Worm (Caenorhabditis elegans): ENCODE data around the gene C06E2.2.

The C06E2.2 gene

DNA sequence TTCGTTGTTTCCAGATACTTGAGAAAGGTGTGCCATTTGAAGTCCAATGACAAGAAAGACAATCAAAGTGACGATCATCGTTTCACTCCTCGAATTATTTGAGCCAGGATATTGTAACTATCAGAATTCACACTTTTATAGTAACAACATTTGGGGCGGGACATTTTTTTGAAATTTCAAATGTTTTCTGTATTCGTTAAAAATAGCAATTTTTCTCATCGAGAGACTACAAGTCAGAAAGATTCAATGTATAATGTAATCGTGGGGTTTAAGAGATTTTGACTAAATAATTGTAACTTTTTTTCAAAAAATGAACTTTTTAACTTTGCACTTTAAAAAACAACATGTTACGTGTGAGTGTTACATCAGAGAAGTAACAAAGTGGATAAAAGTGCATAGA, 12.9 kb upstream of the C06E2.2 start, which contains the start of gene ins-9:
Gene ins-9 (minus strand): TSS at position 101 of the 400 bp plus-strand sequence.
- no peak for TF ChIP-seq egl-27 (tag; optimal IDR thresholded peaks at IDR 0.05)
- no peak for TF ChIP-seq skn-1 (tag; optimal IDR thresholded peaks at IDR 0.05)
- no peak for TF ChIP-seq unc-98 (GFP tag; IDR thresholded peaks at IDR 0.05)
- no peak for TF ChIP-seq mef-2 (tag; optimal IDR thresholded peaks at IDR 0.05)
- no peak for TF ChIP-seq pqm-1 (tag; optimal IDR thresholded peaks at IDR 0.05)
- no peak for TF ChIP-seq nhr-19 (GFP tag; conservative IDR thresholded peaks at IDR 0.05)
- no peak for TF ChIP-seq dpl-1 (GFP tag; optimal IDR thresholded peaks at IDR 0.05)
- no peak for TF ChIP-seq ama-1 (optimal IDR thresholded peaks at IDR 0.05)
- no peak for TF ChIP-seq F16B12.6 (tag; optimal IDR thresholded peaks at IDR 0.05)
- TF ChIP-seq unc-62 (GFP tag; optimal IDR thresholded peaks at IDR 0.05) = no peak
- TF ChIP-seq elt-2 (tag; optimal IDR thresholded peaks at IDR 0.05) = no peak
- TF ChIP-seq ceh-88 (GFP tag; IDR thresholded peaks at IDR 0.05) = no peak
- TF ChIP-seq nhr-20 (tag; optimal IDR thresholded peaks at IDR 0.05) = no peak
- TF ChIP-seq rnt-1 (tag; optimal IDR thresholded peaks at IDR 0.05) = no peak
- no peak for TF ChIP-seq xbp-1 (tag; optimal IDR thresholded peaks at IDR 0.05)
- TF ChIP-seq alr-1 (tag; optimal IDR thresholded peaks at IDR 0.05; ENCODE audit: borderline replicate concordance) = no peak
- no peak for TF ChIP-seq sox-4 (tag; optimal IDR thresholded peaks at IDR 0.05)
- no peak for TF ChIP-seq hlh-4 (tag; optimal IDR thresholded peaks at IDR 0.05)

ce11 chrX:8869112-8869675, 10.3 kb upstream of the C06E2.2 start, which contains the start of the genes ubc-22 and ubc-21:
TSS of gene ubc-22 (minus strand) at chrX:8869162.
TSS of gene ubc-21 (plus strand) at chrX:8869625.
- TF ChIP-seq sox-4 (tag; optimal IDR thresholded peaks at IDR 0.05) (peak; percentile 2), lin-35 (GFP tag; optimal IDR thresholded peaks at IDR 0.05) (peak in 1 of 2 experiments; percentile 20), nhr-12 (tag; optimal IDR thresholded peaks at IDR 0.05) (no peak), ceh-82 (tag; optimal IDR thresholded peaks at IDR 0.05) (peak in 1 of 3 experiments; percentile 21), aha-1 (tag; optimal IDR thresholded peaks at IDR 0.05) (no peak), nhr-237 (tag; optimal IDR thresholded peaks at IDR 0.05) (no peak), dpl-1 (GFP tag; optimal IDR thresholded peaks at IDR 0.05) (peak in 1 of 3 experiments; percentile 47), unc-30 (tag; optimal IDR thresholded peaks at IDR 0.05) (no peak), C16A3.4 (tag; optimal IDR thresholded peaks at IDR 0.05) (no peak), unc-86 (tag; optimal IDR thresholded peaks at IDR 0.05) (peak; percentile 13), nhr-20 (tag; optimal IDR thresholded peaks at IDR 0.05) (no peak), fkh-10 (GFP tag; optimal IDR thresholded peaks at IDR 0.05) (peak; percentile 10), nhr-71 (tag; optimal IDR thresholded peaks at IDR 0.05) (peak; percentile 10), fkh-8 (tag; optimal IDR thresholded peaks at IDR 0.05) (peak; percentile 67), pax-3 (tag; optimal IDR thresholded peaks at IDR 0.05) (no peak), lin-14 (GFP tag; optimal IDR thresholded peaks at IDR 0.05) (peak; percentile 77), F16B12.6 (tag; optimal IDR thresholded peaks at IDR 0.05) (no peak), efl-1 (optimal IDR thresholded peaks at IDR 0.05) (peak in 1 of 2 experiments; percentile 23), efl-1 (GFP tag; optimal IDR thresholded peaks at IDR 0.05 in 1 of 2) (no peak)

ce11 chrX:8874748-8875147, 4.7 kb upstream of the C06E2.2 start, which contains the start of gene C06E2.1:
TSS of gene C06E2.1 (minus strand) at chrX:8874848.
- no peak for TF ChIP-seq nhr-85 (tag)
- no peak for TF ChIP-seq nhr-76 (tag; optimal IDR thresholded peaks at IDR 0.05)
- peak; percentile 71 for TF ChIP-seq fkh-8 (tag; optimal IDR thresholded peaks at IDR 0.05)
- no peak for TF ChIP-seq nhr-71 (tag; optimal IDR thresholded peaks at IDR 0.05)
- TF ChIP-seq mab-9 (GFP tag; IDR thresholded peaks at IDR 0.05) = no peak

- TF ChIP-seq ets-5 (GFP tag; IDR thresholded peaks at IDR 0.05) = no peak
- 0 out of 2 replicates have a peak, but pooled peaks have one; percentile 17 for TF ChIP-seq grh-1 (GFP tag; IDR thresholded peaks at IDR 0.05)
- TF ChIP-seq lin-14 (GFP tag; optimal IDR thresholded peaks at IDR 0.05) = peak; percentile 48
- peak; percentile 53 for TF ChIP-seq blmp-1 (tag; optimal IDR thresholded peaks at IDR 0.05)
- TF ChIP-seq nhr-85 (tag) = peak; percentile 28
- TF ChIP-seq mep-1 (tag; optimal IDR thresholded peaks at IDR 0.05) = peak; percentile 27
Measured at ce11 chrX:8875867-8876266, 3.6 kb upstream of the C06E2.2 start.
